Worm (Caenorhabditis elegans) whole organism, L3 larva: ENCODE measurements around the gene hsp-12.3.

Source experiments
- R02D3.7 ChIP-seq: fragments of 150-350 bp; optimal IDR thresholded peaks from 2 replicates; lab custom pipeline; 2014; ENCODE audit warnings: missing biosample characterization, missing genetic modification characterization
- ZK546.5 ChIP-seq: sonication (generic microtip); optimal IDR thresholded peaks from 2 replicates; lab custom pipeline; 2017; ENCODE audit warnings: missing biosample characterization, missing genetic modification characterization
- ama-1 ChIP-seq: fragments of 150-350 bp; optimal IDR thresholded peaks from 2 replicates; lab custom pipeline; 2018
- ceh-16 ChIP-seq: sonication (generic microtip); optimal IDR thresholded peaks from 2 replicates; lab custom pipeline; 2017; ENCODE audit warnings: missing biosample characterization, missing genetic modification characterization
- ceh-28 ChIP-seq: fragments of 150-350 bp; optimal IDR thresholded peaks from 2 replicates; lab custom pipeline; 2014; ENCODE audit warnings: missing biosample characterization, missing genetic modification reagents, missing genetic modification characterization
- ceh-9 ChIP-seq: sonication (generic microtip); optimal IDR thresholded peaks from 2 replicates; lab custom pipeline; 2018; ENCODE audit warnings: missing biosample characterization, missing genetic modification characterization
- daf-12 ChIP-seq: fragments of 150-350 bp; optimal IDR thresholded peaks from 2 replicates; lab custom pipeline; 2014; ENCODE audit warnings: missing biosample characterization, missing genetic modification reagents, missing genetic modification characterization
- egl-27 ChIP-seq: sonication (generic microtip); optimal IDR thresholded peaks from 4 replicates; lab custom pipeline; 2017; ENCODE audit warnings: missing biosample characterization, missing genetic modification reagents, missing genetic modification characterization
- egl-5 ChIP-seq: fragments of 150-350 bp; optimal IDR thresholded peaks from 2 replicates; lab custom pipeline; 2017; ENCODE audit warnings: missing biosample characterization, missing genetic modification reagents, missing genetic modification characterization, inconsistent platforms
- elt-1 ChIP-seq: fragments of 150-350 bp; optimal IDR thresholded peaks from 2 replicates; lab custom pipeline; 2014; ENCODE audit warnings: missing biosample characterization, missing genetic modification characterization
- elt-2 ChIP-seq: sonication (generic microtip); optimal IDR thresholded peaks from 2 replicates; lab custom pipeline; 2016; ENCODE audit warnings: missing genetic modification reagents, mild to moderate bottlenecking, missing genetic modification characterization, missing compliant biosample characterization
- fkh-10 ChIP-seq: sonication (generic microtip); optimal IDR thresholded peaks from 2 replicates; lab custom pipeline; 2017; ENCODE audit warnings: missing biosample characterization, missing genetic modification reagents, missing genetic modification characterization
- fkh-2 ChIP-seq: fragments of 150-350 bp; optimal IDR thresholded peaks from 2 replicates; lab custom pipeline; 2014; ENCODE audit warnings: missing biosample characterization, missing genetic modification reagents, missing genetic modification characterization
- fos-1 ChIP-seq: fragments of 150-350 bp; optimal IDR thresholded peaks from 2 replicates; lab custom pipeline; 2014; ENCODE audit warnings: missing biosample characterization, missing genetic modification characterization
- jun-1 ChIP-seq: fragments of 150-350 bp; optimal IDR thresholded peaks from 2 replicates; lab custom pipeline; 2014; ENCODE audit warnings: missing biosample characterization, missing genetic modification reagents, missing genetic modification characterization
- lin-15B ChIP-seq: fragments of 150-350 bp; optimal IDR thresholded peaks from 2 replicates; lab custom pipeline; 2014; ENCODE audit warnings: missing biosample characterization, missing genetic modification characterization
- lin-39 ChIP-seq: fragments of 150-350 bp; optimal IDR thresholded peaks from 2 replicates; lab custom pipeline; 2018; ENCODE audit warnings: missing biosample characterization, missing genetic modification reagents, missing genetic modification characterization
- lsy-12 ChIP-seq: sonication (generic microtip); optimal IDR thresholded peaks from 2 replicates; lab custom pipeline; 2016; ENCODE audit warnings: mild to moderate bottlenecking, missing genetic modification characterization, missing compliant biosample characterization
- mdl-1 ChIP-seq: fragments of 150-350 bp; optimal IDR thresholded peaks from 2 replicates; lab custom pipeline; 2014; ENCODE audit warnings: missing biosample characterization, missing genetic modification characterization
- mml-1 ChIP-seq: fragments of 150-350 bp; sonication (generic microtip); optimal IDR thresholded peaks from 3 replicates; lab custom pipeline; 2014; ENCODE audit warnings: missing biosample characterization, missing genetic modification characterization
- nfya-1 ChIP-seq: sonication (generic microtip); optimal IDR thresholded peaks from 2 replicates; lab custom pipeline; 2017; ENCODE audit warnings: missing genetic modification characterization, mild to moderate bottlenecking, missing compliant biosample characterization, antibody characterized with exemption, moderate library complexity; ENCODE audit not compliant: insufficient read depth
- nhr-11 ChIP-seq: fragments of 150-350 bp; optimal IDR thresholded peaks from 2 replicates; lab custom pipeline; 2014; ENCODE audit warnings: missing biosample characterization, missing genetic modification characterization
- nhr-12 ChIP-seq: fragments of 150-350 bp; optimal IDR thresholded peaks from 2 replicates; lab custom pipeline; 2014; ENCODE audit warnings: missing biosample characterization, missing genetic modification characterization
- nhr-23 ChIP-seq: fragments of 150-350 bp; optimal IDR thresholded peaks from 2 replicates; lab custom pipeline; 2014; ENCODE audit warnings: missing biosample characterization, missing genetic modification reagents, missing genetic modification characterization
- nhr-237 ChIP-seq: fragments of 150-350 bp; optimal IDR thresholded peaks from 2 replicates; lab custom pipeline; 2014; ENCODE audit warnings: missing biosample characterization, missing genetic modification characterization
- nhr-25 ChIP-seq: sonication (generic microtip); optimal IDR thresholded peaks from 2 replicates; lab custom pipeline; 2017; ENCODE audit warnings: missing biosample characterization, missing genetic modification characterization
- nhr-28 ChIP-seq: fragments of 150-350 bp; optimal IDR thresholded peaks from 2 replicates; lab custom pipeline; 2014; ENCODE audit warnings: missing biosample characterization, missing genetic modification characterization
- nhr-43 ChIP-seq: sonication (generic microtip); optimal IDR thresholded peaks from 2 replicates; lab custom pipeline; 2016; ENCODE audit warnings: mild to moderate bottlenecking, missing genetic modification characterization, missing compliant biosample characterization; ENCODE audit not compliant: poor library complexity, severe bottlenecking
- nhr-67 ChIP-seq: fragments of 150-350 bp; optimal IDR thresholded peaks from 2 replicates; lab custom pipeline; 2014; ENCODE audit warnings: missing biosample characterization, missing genetic modification characterization
- pha-4 ChIP-seq: fragments of 150-350 bp; optimal IDR thresholded peaks from 2 replicates; lab custom pipeline; 2014; ENCODE audit warnings: missing biosample characterization, missing genetic modification reagents, missing genetic modification characterization
- pqm-1 ChIP-seq: fragments of 150-350 bp; optimal IDR thresholded peaks from 2 replicates; lab custom pipeline; 2017; ENCODE audit warnings: missing biosample characterization, missing genetic modification characterization, inconsistent platforms
- sea-2 ChIP-seq: fragments of 150-350 bp; sonication (generic microtip); optimal IDR thresholded peaks from 4 replicates; lab custom pipeline; 2014; ENCODE audit warnings: missing biosample characterization, missing genetic modification reagents, missing genetic modification characterization
- skn-1 ChIP-seq: fragments of 150-350 bp; optimal IDR thresholded peaks from 2 replicates; lab custom pipeline; 2014; ENCODE audit warnings: missing biosample characterization, missing genetic modification characterization
- unc-39 ChIP-seq: sonication (generic microtip); optimal IDR thresholded peaks from 4 replicates; lab custom pipeline; 2017; ENCODE audit warnings: missing biosample characterization, missing genetic modification characterization
- zag-1 ChIP-seq: fragments of 150-350 bp; optimal IDR thresholded peaks from 2 replicates; lab custom pipeline; 2014; ENCODE audit warnings: missing biosample characterization, missing genetic modification characterization
- ztf-11 ChIP-seq: fragments of 150-350 bp; optimal IDR thresholded peaks from 2 replicates; lab custom pipeline; 2014; ENCODE audit warnings: missing biosample characterization, missing genetic modification characterization
- ztf-4 ChIP-seq: fragments of 150-350 bp; optimal IDR thresholded peaks from 2 replicates; lab custom pipeline; 2014; ENCODE audit warnings: missing biosample characterization, missing genetic modification characterization

The hsp-12.3 gene

ce11 chrIV:9403761-9404420 is 41.4 kb downstream of the hsp-12.3 start:
- TF ChIP-seq lin-15B (tag; lab: Kevin White, UChicago) (peak; percentile 16), ceh-28 (tag; lab: Kevin White, UChicago) (peak; percentile 67), fos-1 (tag; lab: Kevin White, UChicago) (no peak), pha-4 (tag; lab: Kevin White, UChicago) (no peak), nhr-43 (tag; lab: Kevin White, UChicago) (no peak), lin-39 (tag; lab: Kevin White, UChicago) (no peak)
- TF ChIP-seq, all 47 proteins: peak for 2

- TF ChIP-seq nhr-43 (tag; lab: Kevin White, UChicago): no peak
- TF ChIP-seq nfya-1 (tag; lab: Kevin White, UChicago): no peak
- TF ChIP-seq pqm-1 (tag; lab: Kevin White, UChicago): peak; percentile 75
- peak; percentile 69 for TF ChIP-seq pha-4 (tag; lab: Kevin White, UChicago)
- peak; percentile 81 for TF ChIP-seq elt-2 (tag; lab: Kevin White, UChicago)
- no peak for TF ChIP-seq daf-12 (tag; lab: Kevin White, UChicago)
- no peak for TF ChIP-seq skn-1 (tag; lab: Kevin White, UChicago)
- no peak for TF ChIP-seq nhr-12 (tag; lab: Kevin White, UChicago)
- TF ChIP-seq zag-1: no peak
- TF ChIP-seq lsy-12 (tag; lab: Kevin White, UChicago): no peak
- TF ChIP-seq nhr-28 (tag; lab: Kevin White, UChicago): no peak
- no peak for TF ChIP-seq lin-39 (tag; lab: Kevin White, UChicago)
- TF ChIP-seq, all 47 proteins: peak for 3
Measured at ce11 chrIV:9401715-9402114, 43.6 kb downstream of the hsp-12.3 start, which contains the start of gene F56D5.6. F56D5.6 (plus strand) TSS chrIV:9401922.

ce11 chrIV:9398512-9398911 is 46.8 kb downstream of the hsp-12.3 start, which contains the start of gene F56D5.2:
F56D5.2 (minus strand) TSS chrIV:9398612.
- TF ChIP-seq unc-39 (no peak), mml-1 (tag; lab: Kevin White, UChicago) (no peak), nhr-67 (no peak), lin-39 (tag; lab: Kevin White, UChicago) (no peak), nhr-237 (tag; lab: Kevin White, UChicago) (no peak), ceh-9 (tag; lab: Kevin White, UChicago) (no peak), ceh-28 (tag; lab: Kevin White, UChicago) (no peak), elt-2 (tag; lab: Kevin White, UChicago) (no peak), ztf-11 (no peak), fkh-10 (GFP tag; lab: Kevin White, UChicago) (no peak), fkh-2 (no peak), nfya-1 (tag; lab: Kevin White, UChicago) (no peak), ztf-4 (tag; lab: Kevin White, UChicago) (no peak), sea-2 (GFP tag; lab: Kevin White, UChicago) (no peak), nhr-25 (tag; lab: Kevin White, UChicago) (no peak), elt-1 (no peak), nhr-28 (tag; lab: Kevin White, UChicago) (no peak)

- no peak for TF ChIP-seq unc-39
- no peak for TF ChIP-seq nhr-67
- no peak for TF ChIP-seq ama-1 (lab: Kevin White, UChicago)
- TF ChIP-seq egl-27: no peak
Measured at ce11 chrIV:9397278-9397677, 48.0 kb downstream of the hsp-12.3 start, which contains the start of gene F56D5.3. F56D5.3 (plus strand) TSS chrIV:9397578.

- no peak for TF ChIP-seq elt-1
- TF ChIP-seq egl-27: no peak
- TF ChIP-seq pqm-1 (tag; lab: Kevin White, UChicago): no peak
- TF ChIP-seq nhr-23 (tag; lab: Kevin White, UChicago): no peak
- no peak for TF ChIP-seq ceh-16
- no peak for TF ChIP-seq R02D3.7 (tag; lab: Kevin White, UChicago)
- no peak for TF ChIP-seq ceh-28 (tag; lab: Kevin White, UChicago)
- TF ChIP-seq mml-1 (tag; lab: Kevin White, UChicago): no peak
- TF ChIP-seq mdl-1 (tag; lab: Kevin White, UChicago): no peak
- no peak for TF ChIP-seq nfya-1 (tag; lab: Kevin White, UChicago)
- TF ChIP-seq nhr-11 (tag; lab: Kevin White, UChicago): no peak
- TF ChIP-seq fos-1 (tag; lab: Kevin White, UChicago): no peak
- no peak for TF ChIP-seq nhr-25 (tag; lab: Kevin White, UChicago)
- TF ChIP-seq jun-1 (tag; lab: Kevin White, UChicago): no peak
- TF ChIP-seq sea-2 (GFP tag; lab: Kevin White, UChicago): no peak
- no peak for TF ChIP-seq egl-5 (tag; lab: Kevin White, UChicago)
- no peak for TF ChIP-seq ama-1 (lab: Kevin White, UChicago)
- no peak for TF ChIP-seq ZK546.5 (tag; lab: Kevin White, UChicago)
- no peak for TF ChIP-seq nhr-237 (tag; lab: Kevin White, UChicago)
- no peak for TF ChIP-seq lin-15B (tag; lab: Kevin White, UChicago)
- TF ChIP-seq, all 47 proteins: peak for 0
Measured at ce11 chrIV:9396118-9396517, 49.2 kb downstream of the hsp-12.3 start, which contains the start of gene col-121. col-121 (minus strand) TSS chrIV:9396218.
